Fruit fly (Drosophila melanogaster): ENCODE data around the gene CG13786.

The CG13786 gene

DNA sequence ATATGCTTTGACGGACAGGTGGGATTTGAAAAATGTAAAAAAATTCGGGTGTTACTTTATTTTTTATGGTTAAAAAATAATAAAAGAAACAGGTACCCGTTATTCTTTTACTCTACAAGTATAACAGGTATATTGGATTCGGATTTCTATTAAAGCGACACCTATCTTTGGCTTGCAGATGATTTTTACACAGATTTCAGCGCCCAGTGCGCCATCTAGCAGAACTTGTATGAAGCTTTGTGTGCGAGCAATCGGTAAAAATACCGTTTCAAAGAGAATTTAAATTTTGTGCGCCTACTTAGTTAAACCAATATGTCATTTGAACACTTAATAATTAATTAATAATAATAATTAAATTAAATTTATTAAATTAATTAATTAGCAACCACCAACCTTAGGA, 5.3 kb upstream of the CG13786 start (continued):
- TF ChIP-seq nerfin-2 (GFP tag; IDR thresholded peaks at IDR 0.05; ENCODE audit: partially characterized antibody) (no peak), CG17568 (GFP tag; optimal IDR thresholded peaks at IDR 0.05) (no peak), HmgZ (tag; optimal IDR thresholded peaks at IDR 0.05) (peak; percentile 67), Bgb (GFP tag; IDR thresholded peaks at IDR 0.05; ENCODE audit: partially characterized antibody) (peak; percentile 72), lab (GFP tag; optimal IDR thresholded peaks at IDR 0.05) (peak; percentile 31), slou (GFP tag; optimal IDR thresholded peaks at IDR 0.05) (no peak), Mrtf (GFP tag; IDR thresholded peaks at IDR 0.05) (peak; percentile 55; the same call in 2 of the 3 replicates), tin (GFP tag; optimal IDR thresholded peaks at IDR 0.05) (peak; percentile 71), Sry-β (GFP tag; optimal IDR thresholded peaks at IDR 0.05) (no peak), tll (GFP tag; optimal IDR thresholded peaks at IDR 0.05) (no peak), Rfx (GFP tag; IDR thresholded peaks at IDR 0.05) (peak; percentile 84), pum (GFP tag; optimal IDR thresholded peaks at IDR 0.05) (peak; percentile 53), gcm (GFP tag; optimal IDR thresholded peaks at IDR 0.05) (no peak), Aef1 (GFP tag; IDR thresholded peaks at IDR 0.05) (peak; percentile 20; the same call in 1 of the 3 replicates), CG11398 (GFP tag; optimal IDR thresholded peaks at IDR 0.05) (no peak), Hr3 (GFP tag; optimal IDR thresholded peaks at IDR 0.05) (peak; percentile 57), Stat92E (GFP tag; optimal IDR thresholded peaks at IDR 0.05) (no peak), klu (GFP tag; IDR thresholded peaks at IDR 0.05) (no peak), CG4328 (GFP tag; optimal IDR thresholded peaks at IDR 0.05) (no peak), Dp (GFP tag; optimal IDR thresholded peaks at IDR 0.05) (peak; percentile 82), gem (tag; optimal IDR thresholded peaks at IDR 0.05) (peak; percentile 61), odd (GFP tag; optimal IDR thresholded peaks at IDR 0.05) (no peak), CG13424 (tag; optimal IDR thresholded peaks at IDR 0.05) (peak; percentile 42), chinmo (GFP tag; IDR thresholded peaks at IDR 0.05; ENCODE audit: partially characterized antibody) (no peak; the same call in 3 of the 4 replicates), ci (GFP tag; IDR thresholded peaks at IDR 0.05) (peak; percentile 81), slbo (GFP tag; IDR thresholded peaks at IDR 0.05) (peak; percentile 79), CG34224 (GFP tag; IDR thresholded peaks at IDR 0.05; ENCODE audit: partially characterized antibody) (no peak), repo (GFP tag; optimal IDR thresholded peaks at IDR 0.05) (no peak), insv (GFP tag; optimal IDR thresholded peaks at IDR 0.05) (peak in 1 of 2 experiments; percentile 42), sim (GFP tag; IDR thresholded peaks at IDR 0.05) (no peak), Sox102F (GFP tag; optimal IDR thresholded peaks at IDR 0.05) (peak; percentile 65), Ravus (GFP tag; IDR thresholded peaks at IDR 0.05) (no peak), ssp (GFP tag; IDR thresholded peaks at IDR 0.05) (peak; percentile 31; the same call in 1 of the 2 replicates), dpn (GFP tag; optimal IDR thresholded peaks at IDR 0.05) (peak; percentile 62 to 66), CG15601 (tag; optimal IDR thresholded peaks at IDR 0.05) (peak; percentile 40), amos (GFP tag; IDR thresholded peaks at IDR 0.05; ENCODE audit: partially characterized antibody) (peak; percentile 58), CG13775 (GFP tag; optimal IDR thresholded peaks at IDR 0.05) (no peak), Camta (GFP tag; optimal IDR thresholded peaks at IDR 0.05) (peak; percentile 28), zen2 (GFP tag; IDR thresholded peaks at IDR 0.05; ENCODE audit: partially characterized antibody) (no peak), zen (tag; optimal IDR thresholded peaks at IDR 0.05) (peak; percentile 43), zfh1 (GFP tag; IDR thresholded peaks at IDR 0.05) (peak; percentile 64; the same call in 2 of the 3 replicates), CG6175 (GFP tag; IDR thresholded peaks at IDR 0.05) (no peak), CG7839 (tag; optimal IDR thresholded peaks at IDR 0.05) (peak; percentile 67), Xbp1 (GFP tag; optimal IDR thresholded peaks at IDR 0.05) (peak; percentile 82), disco-r (GFP tag; optimal IDR thresholded peaks at IDR 0.05) (peak; percentile 13), Sry-δ (GFP tag; optimal IDR thresholded peaks at IDR 0.05) (peak; percentile 10), wor (GFP tag; IDR thresholded peaks at IDR 0.05) (no peak; the same call in 1 of the 2 replicates), CG16863 (GFP tag; optimal IDR thresholded peaks at IDR 0.05) (peak; percentile 12), peb (GFP tag; IDR thresholded peaks at IDR 0.05) (0 out of 2 replicates have a peak, but pooled peaks have one; percentile 13)
